Worm (Caenorhabditis elegans): Measurements from ENCODE around the gene F42A6.5.
"Not testable (repeated sequence)": the region's sequence is repeated elsewhere in the genome, so short reads cannot be mapped to it uniquely, and the experiment has no call there.

Gene F42A6.5

ce11 chrIV:3313311-3313710 lies 18.3 kb downstream of the F42A6.5 start (continued):
- TF ChIP-seq attf-3 (GFP tag; conservative IDR thresholded peaks at IDR 0.05), result peak; percentile 87
- peak; percentile 72 for TF ChIP-seq egrh-3 (GFP tag; IDR thresholded peaks at IDR 0.05)
- peak; percentile 31 for TF ChIP-seq efl-1 (GFP tag; optimal IDR thresholded peaks at IDR 0.05)
- peak; percentile 96 for TF ChIP-seq F33H1.4 (GFP tag; IDR thresholded peaks at IDR 0.05)
- peak; percentile 98 for TF ChIP-seq Y56A3A.18 (GFP tag; IDR thresholded peaks at IDR 0.05)
- TF ChIP-seq egl-18 (GFP tag; IDR thresholded peaks at IDR 0.05), result peak; percentile 95
- peak; percentile 97 for TF ChIP-seq madf-3 (GFP tag; IDR thresholded peaks at IDR 0.05)
- TF ChIP-seq unc-130 (GFP tag; optimal IDR thresholded peaks at IDR 0.05), result peak; percentile 71
- TF ChIP-seq ztf-6 (GFP tag; IDR thresholded peaks at IDR 0.05), result peak; percentile 79; the same call in 1 of the 2 replicates
- peak; percentile 37 for TF ChIP-seq nhr-80 (tag; optimal IDR thresholded peaks at IDR 0.05)
- TF ChIP-seq Y79H2A.3 (GFP tag; conservative IDR thresholded peaks at IDR 0.05), result peak; percentile 98
- peak; percentile 91 for TF ChIP-seq hsf-1 (GFP tag; IDR thresholded peaks at IDR 0.05)
- TF ChIP-seq ceh-100 (GFP tag; IDR thresholded peaks at IDR 0.05), result peak; percentile 91
- peak; percentile 98 for TF ChIP-seq nfyb-1 (GFP tag; IDR thresholded peaks at IDR 0.05)
- peak; percentile 45 for TF ChIP-seq him-1 (tag; optimal IDR thresholded peaks at IDR 0.05)
- TF ChIP-seq ztf-18 (tag; optimal IDR thresholded peaks at IDR 0.05), result peak; percentile 43
- TF ChIP-seq C17E4.6 (GFP tag; IDR thresholded peaks at IDR 0.05), result peak; percentile 94
- peak; percentile 51 for TF ChIP-seq K12H6.12 (tag; optimal IDR thresholded peaks at IDR 0.05)
- peak; percentile 97 for TF ChIP-seq ztf-28 (GFP tag; IDR thresholded peaks at IDR 0.05)
- TF ChIP-seq cebp-1 (GFP tag; IDR thresholded peaks at IDR 0.05), result peak; percentile 92
- peak; percentile 81 for TF ChIP-seq cebp-1 (tag; optimal IDR thresholded peaks at IDR 0.05)
- TF ChIP-seq mcd-1 (GFP tag; IDR thresholded peaks at IDR 0.05), result peak; percentile 99
- peak; percentile 84; the same call in 1 of the 2 replicates for TF ChIP-seq ztf-25 (GFP tag; IDR thresholded peaks at IDR 0.05)
- peak; percentile 89 for TF ChIP-seq sea-2 (GFP tag; IDR thresholded peaks at IDR 0.05)
- peak; percentile 93 for TF ChIP-seq madf-8 (GFP tag; conservative IDR thresholded peaks at IDR 0.05)
- peak; percentile 97 for TF ChIP-seq K11D2.4 (GFP tag; IDR thresholded peaks at IDR 0.05)
- peak; percentile 83; the same call in 1 of the 2 replicates for TF ChIP-seq F39B2.1 (GFP tag; IDR thresholded peaks at IDR 0.05)
- TF ChIP-seq Y67H2A.10 (GFP tag; conservative IDR thresholded peaks at IDR 0.05), result peak; percentile 88
- peak in 1 of 3 experiments; percentile 68 for TF ChIP-seq lin-35 (GFP tag; optimal IDR thresholded peaks at IDR 0.05)
- TF ChIP-seq snpc-4 (GFP tag; optimal IDR thresholded peaks at IDR 0.05), result not testable (repeated sequence)
- TF ChIP-seq snpc-4 (tag; optimal IDR thresholded peaks at IDR 0.05), result peak in 2 of 4 experiments; percentile 45 to 72
- peak; percentile 39 for TF ChIP-seq ZK185.1 (tag; optimal IDR thresholded peaks at IDR 0.05; ENCODE audit: poor library complexity, severe bottlenecking)
- TF ChIP-seq madf-10 (tag; optimal IDR thresholded peaks at IDR 0.05), result peak; percentile 35
- peak; percentile 89 for TF ChIP-seq F57C9.4 (tag; optimal IDR thresholded peaks at IDR 0.05)
- peak; percentile 62 for TF ChIP-seq atf-7 (tag; optimal IDR thresholded peaks at IDR 0.05)

ce11 chrIV:3311243-3311642 lies 20.4 kb downstream of the F42A6.5 start, which contains the start of gene zip-11:
zip-11 (plus strand) TSS chrIV:3311276.
- TF ChIP-seq somi-1 (GFP tag; optimal IDR thresholded peaks at IDR 0.05) (peak; percentile 26), D2030.7 (GFP tag; IDR thresholded peaks at IDR 0.05) (no peak), K11D2.4 (GFP tag; IDR thresholded peaks at IDR 0.05) (peak; percentile 83), zfh-2 (GFP tag; conservative IDR thresholded peaks at IDR 0.05) (peak; percentile 99), nhr-80 (tag; optimal IDR thresholded peaks at IDR 0.05) (peak; percentile 67), madf-6 (GFP tag; IDR thresholded peaks at IDR 0.05) (peak; percentile 11; the same call in 1 of the 2 replicates), sptf-2 (GFP tag; optimal IDR thresholded peaks at IDR 0.05) (no peak), F37B4.10 (GFP tag; IDR thresholded peaks at IDR 0.05) (0 out of 2 replicates have a peak, but pooled peaks have one; percentile 24), hmg-20 (GFP tag; IDR thresholded peaks at IDR 0.05) (no peak), nhr-120 (GFP tag; IDR thresholded peaks at IDR 0.05) (no peak), snpc-4 (GFP tag; optimal IDR thresholded peaks at IDR 0.05) (no peak), snpc-4 (tag; optimal IDR thresholded peaks at IDR 0.05) (peak in 1 of 4 experiments; percentile 18), F10E7.11 (tag; optimal IDR thresholded peaks at IDR 0.05) (no peak), pbrm-1 (GFP tag; IDR thresholded peaks at IDR 0.05) (0 out of 2 replicates have a peak, but pooled peaks have one; percentile 36), cebp-2 (GFP tag; IDR thresholded peaks at IDR 0.05) (no peak), madf-3 (GFP tag; IDR thresholded peaks at IDR 0.05) (0 out of 2 replicates have a peak, but pooled peaks have one; percentile 54), F49E8.2 (tag; optimal IDR thresholded peaks at IDR 0.05; ENCODE audit: insufficient read depth) (no peak), nhr-27 (tag; optimal IDR thresholded peaks at IDR 0.05) (no peak), madf-10 (tag; optimal IDR thresholded peaks at IDR 0.05) (peak; percentile 62), ztf-26 (tag; optimal IDR thresholded peaks at IDR 0.05) (peak; percentile 80), K12H6.12 (tag; optimal IDR thresholded peaks at IDR 0.05) (peak; percentile 52)

Data from whole organism, young adult.